Worm (Caenorhabditis elegans) whole organism, mixed stage, embryonic: ENCODE measurements around the gene F36H12.17.

Source experiments
- blmp-1 ChIP-seq: fragments of 150-350 bp; optimal IDR thresholded peaks from 2 replicates; lab custom pipeline; 2014; ENCODE audit warnings: missing biosample characterization, missing genetic modification characterization
- cnd-1 ChIP-seq: fragments of 200-800 bp; sonication (Bioruptor generic); optimal IDR thresholded peaks from 2 replicates; lab custom pipeline; 2018; ENCODE audit warnings: mild to moderate bottlenecking, missing genetic modification characterization, missing compliant biosample characterization
- drap-1 ChIP-seq: fragments of 200-800 bp; sonication (Bioruptor generic); optimal IDR thresholded peaks from 3 replicates; lab custom pipeline; 2018; ENCODE audit warnings: mild to moderate bottlenecking, missing genetic modification characterization, missing compliant biosample characterization
- elt-1 ChIP-seq: sonication (generic microtip); optimal IDR thresholded peaks from 2 replicates; lab custom pipeline; 2017; ENCODE audit warnings: missing genetic modification characterization, mild to moderate bottlenecking, missing compliant biosample characterization, antibody characterized with exemption, moderate library complexity, borderline replicate concordance; ENCODE audit not compliant: insufficient read depth
- elt-3 ChIP-seq: fragments of 150-350 bp; optimal IDR thresholded peaks from 2 replicates; lab custom pipeline; 2014; ENCODE audit warnings: missing biosample characterization, missing genetic modification characterization
- lsy-2 ChIP-seq: fragments of 150-350 bp; optimal IDR thresholded peaks from 2 replicates; lab custom pipeline; 2014; ENCODE audit warnings: missing biosample characterization, missing genetic modification characterization
- mep-1 ChIP-seq: fragments of 150-350 bp; optimal IDR thresholded peaks from 2 replicates; lab custom pipeline; 2017; ENCODE audit warnings: missing biosample characterization, missing genetic modification reagents, missing genetic modification characterization, inconsistent platforms
- mls-2 ChIP-seq: sonication (generic microtip); optimal IDR thresholded peaks from 2 replicates; lab custom pipeline; 2016; ENCODE audit warnings: mild to moderate bottlenecking, missing genetic modification characterization, moderate library complexity, missing compliant biosample characterization
- snpc-4 ChIP-seq: fragments of 150-350 bp; optimal IDR thresholded peaks from 2 replicates; lab custom pipeline; 2014; ENCODE audit warnings: missing biosample characterization, missing genetic modification characterization
- unc-62 ChIP-seq: fragments of 150-350 bp; optimal IDR thresholded peaks from 2 replicates; lab custom pipeline; 2014; ENCODE audit warnings: missing biosample characterization, missing genetic modification reagents, missing genetic modification characterization
- ztf-11 ChIP-seq: fragments of 150-350 bp; optimal IDR thresholded peaks from 2 replicates; lab custom pipeline; 2014; ENCODE audit warnings: missing biosample characterization, missing genetic modification characterization

DNA sequence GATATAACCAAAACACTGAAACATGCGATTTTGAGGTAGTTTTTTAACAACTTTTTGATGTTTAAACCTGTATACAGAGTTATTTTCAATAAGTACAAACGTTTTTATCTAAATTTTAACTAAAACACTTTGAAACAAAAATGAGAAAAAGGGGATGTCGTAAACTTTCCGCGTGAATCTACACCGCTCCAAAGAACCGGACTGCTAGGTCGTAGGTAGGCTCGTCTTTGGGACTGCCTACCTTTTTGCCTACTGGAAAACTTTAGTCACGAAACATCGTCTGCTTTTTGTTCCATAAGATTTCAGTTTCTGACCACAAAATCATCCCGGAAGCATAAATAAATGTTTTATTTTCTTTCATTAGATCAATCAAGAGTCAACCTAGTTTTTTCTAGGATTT lies 13.6 kb upstream of the F36H12.17 start:
- no peak for TF ChIP-seq blmp-1 (tag; lab: Kevin White, UChicago)
- TF ChIP-seq mls-2 (tag; lab: Kevin White, UChicago) = no peak
- no peak for TF ChIP-seq drap-1 (GFP tag; lab: Kevin White, UChicago)
- TF ChIP-seq unc-62 (GFP tag; lab: Kevin White, UChicago) = no peak
- TF ChIP-seq cnd-1 (tag; lab: Kevin White, UChicago) = no peak
- no peak for TF ChIP-seq elt-3 (tag; lab: Kevin White, UChicago)
- no peak for TF ChIP-seq ztf-11 (tag; lab: Kevin White, UChicago)
- no peak for TF ChIP-seq lsy-2 (tag; lab: Kevin White, UChicago)
- no peak for TF ChIP-seq mep-1
- TF ChIP-seq snpc-4 (tag; lab: Kevin White, UChicago) = no peak
- TF ChIP-seq elt-1 = no peak
